Worm (Caenorhabditis elegans) whole organism, early embryonic: ENCODE data around the gene D1054.19.

Source experiments
- F13C5.2 ChIP-seq: sonication (generic microtip); optimal IDR thresholded peaks from 2 replicates; lab custom pipeline; 2017; ENCODE audit warnings: mild to moderate bottlenecking, missing genetic modification characterization, inconsistent platforms, missing compliant biosample characterization
- aly-1 ChIP-seq: sonication (generic microtip); optimal IDR thresholded peaks from 2 replicates; lab custom pipeline; 2016; ENCODE audit warnings: missing genetic modification characterization, missing compliant biosample characterization
- ama-1 ChIP-seq: fragments of 150-350 bp; optimal IDR thresholded peaks from 2 replicates; lab custom pipeline; 2014
- ceh-13 ChIP-seq: fragments of 200-800 bp; sonication (Bioruptor generic); optimal IDR thresholded peaks from 2 replicates; lab custom pipeline; 2018; ENCODE audit warnings: mild to moderate bottlenecking, missing genetic modification characterization, missing compliant biosample characterization
- flt-1 ChIP-seq: fragments of 200-800 bp; sonication (Bioruptor generic); IDR thresholded peaks from 2 replicates; pipeline ENCODE4 v1.3.6; 2022; ENCODE audit warnings: missing genetic modification characterization, missing compliant biosample characterization
- hmg-4 ChIP-seq: fragments of 200-800 bp; sonication (Bioruptor generic); optimal IDR thresholded peaks from 2 replicates; lab custom pipeline; 2018; ENCODE audit warnings: mild to moderate bottlenecking, missing genetic modification characterization, missing compliant biosample characterization

DNA sequence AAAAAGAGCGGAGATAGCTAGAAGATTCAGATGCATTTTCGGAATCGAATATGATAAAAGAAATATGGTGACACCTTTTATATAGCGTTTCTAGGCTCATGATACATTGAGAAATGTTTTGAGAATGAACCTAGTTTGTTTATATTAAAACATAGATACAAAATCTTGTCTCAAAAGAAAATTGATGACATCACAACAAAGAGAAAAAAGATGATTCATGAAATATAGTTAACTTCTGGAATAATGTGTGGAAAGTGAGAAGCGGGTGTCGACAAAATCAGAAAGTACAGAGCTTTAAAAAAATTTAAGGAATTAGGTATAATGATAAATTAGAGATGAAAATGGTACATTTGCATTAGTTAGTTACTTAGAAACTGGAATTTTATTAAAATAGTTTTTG is 2.8 kb upstream of the D1054.19 start, which contains the start of gene D1054.10:
- no peak for TF ChIP-seq hmg-4 (GFP tag; lab: Kevin White, UChicago)
- TF ChIP-seq aly-1 (tag; lab: Kevin White, UChicago): no peak
- TF ChIP-seq F13C5.2 (tag; lab: Kevin White, UChicago): no peak
- TF ChIP-seq ama-1 (lab: Kevin White, UChicago): no peak
- TF ChIP-seq ceh-13 (GFP tag; lab: Kevin White, UChicago): no peak
- TF ChIP-seq flt-1: no peak
